Worm (Caenorhabditis elegans) whole organism, L4 larva: ENCODE data around the gene pept-2.

Source experiments
- aly-2 ChIP-seq: sonication (generic microtip); optimal IDR thresholded peaks from 2 replicates; lab custom pipeline; 2018; ENCODE audit warnings: missing biosample characterization, missing genetic modification characterization
- mep-1 ChIP-seq: fragments of 150-350 bp; sonication (generic microtip); optimal IDR thresholded peaks from 3 replicates; lab custom pipeline; 2014; ENCODE audit warnings: missing biosample characterization, missing genetic modification characterization
- pha-4 ChIP-seq, 2 experiments: fragments of 150-350 bp in 1 of 2; fragments of 200-800 bp in 1 of 2; sonication (Bioruptor generic) in 1 of 2; IDR thresholded peaks in 1 of 2; optimal IDR thresholded peaks in 1 of 2; 2 replicates each; pipeline versions ENCODE4 v1.3.6 to Lab custom; 2014 to 2022; ENCODE audit warnings: missing genetic modification characterization in 2 of 2, missing genetic modification reagents in 2 of 2, missing biosample characterization in 1 of 2, missing compliant biosample characterization in 1 of 2
- unc-62 ChIP-seq, 3 experiments: fragments of 150-350 bp in 1 of 3; sonication (generic microtip); optimal IDR thresholded peaks in 2 of 3; peaks in 1 of 3; 1 replicate in 1 of 3; 2 replicates in 2 of 3; lab custom pipeline; 2014 to 2017; ENCODE audit warnings: missing biosample characterization in 3 of 3, missing genetic modification characterization in 3 of 3, missing genetic modification reagents in 3 of 3, missing genotype in 1 of 3

DNA sequence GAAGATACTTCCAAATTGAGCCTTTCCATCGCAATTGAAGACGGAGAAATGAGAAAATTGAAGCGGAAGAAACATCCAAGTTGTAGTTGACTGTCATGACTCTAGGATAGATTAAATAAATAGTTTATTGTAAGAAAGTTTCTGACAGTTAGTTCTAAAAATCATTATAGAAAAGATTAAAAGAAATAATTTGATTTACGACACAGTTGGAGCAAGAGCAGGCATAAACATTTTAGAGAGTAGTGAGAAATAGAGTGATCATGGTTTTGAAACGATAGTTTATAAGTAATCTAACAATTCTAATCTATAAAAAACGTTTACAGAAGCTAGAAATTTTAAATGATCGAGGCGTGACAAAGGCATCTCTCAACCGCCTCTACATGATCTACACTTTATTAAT is 41.7 kb downstream of the pept-2 start, which contains the start of gene best-15:
- no peak for TF ChIP-seq aly-2 (tag; lab: Kevin White, UChicago)
- no peak for TF ChIP-seq mep-1 (tag; lab: Kevin White, UChicago)
- no peak for TF ChIP-seq pha-4 (GFP tag; IDR thresholded peaks at IDR 0.05; lab: Robert Waterston, UW)
- TF ChIP-seq pha-4 (tag; optimal IDR thresholded peaks at IDR 0.05; lab: Kevin White, UChicago) = no peak
- TF ChIP-seq unc-62 (GFP tag; optimal IDR thresholded peaks at IDR 0.05 in 1 of 2; lab: Kevin White, UChicago) = no peak
- no peak for TF ChIP-seq unc-62 (tag; optimal IDR thresholded peaks at IDR 0.05; lab: Kevin White, UChicago)
